Worm (Caenorhabditis elegans): Measurements from ENCODE around the gene srh-282.

Gene srh-282

DNA sequence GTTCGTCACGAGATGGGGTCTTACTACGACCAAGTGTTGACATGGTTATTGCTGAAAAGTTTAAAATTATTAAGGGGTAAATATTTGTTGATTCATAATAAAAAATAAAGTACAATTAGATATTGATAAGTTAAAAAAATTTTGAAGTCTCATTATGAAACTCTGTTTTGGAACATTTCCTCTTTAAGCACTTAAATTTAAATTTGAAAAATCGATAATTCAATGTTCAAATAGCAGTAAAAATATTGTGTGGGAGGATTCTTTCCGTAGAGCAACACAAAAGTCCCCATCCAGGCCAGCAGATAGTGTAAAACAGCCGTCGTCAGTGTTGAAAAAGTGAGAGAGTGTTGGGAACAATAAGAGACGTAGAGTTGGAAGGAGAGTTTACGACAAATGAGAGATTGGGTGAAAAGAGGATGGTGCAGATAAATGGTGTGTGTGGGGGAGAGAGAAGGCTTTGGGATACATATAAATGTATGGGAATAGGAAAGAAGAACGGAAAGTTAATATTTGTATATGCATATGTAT, 9.0 kb downstream of the srh-282 start, which contains the start of gene pat-6:
Gene pat-6 (minus strand): TSS at position 51 of the 528 bp plus-strand sequence.
- no peak for TF ChIP-seq tbx-11 (GFP tag; IDR thresholded peaks at IDR 0.05)
- TF ChIP-seq ceh-13 (GFP tag; optimal IDR thresholded peaks at IDR 0.05): no peak
- no peak for TF ChIP-seq aly-1 (tag; optimal IDR thresholded peaks at IDR 0.05)
- no peak for TF ChIP-seq tbx-37 (GFP tag; conservative IDR thresholded peaks at IDR 0.05)
- TF ChIP-seq F13C5.2 (tag; optimal IDR thresholded peaks at IDR 0.05): no peak
- TF ChIP-seq hmg-4 (GFP tag; optimal IDR thresholded peaks at IDR 0.05): no peak
- TF ChIP-seq B0310.2 (tag; optimal IDR thresholded peaks at IDR 0.05): no peak
- TF ChIP-seq hmbx-1 (tag; optimal IDR thresholded peaks at IDR 0.05): no peak
- no peak for TF ChIP-seq ama-1 (optimal IDR thresholded peaks at IDR 0.05)
- TF ChIP-seq tra-4 (tag; optimal IDR thresholded peaks at IDR 0.05): no peak
- TF ChIP-seq scrt-1 (GFP tag; IDR thresholded peaks at IDR 0.05): no peak
- TF ChIP-seq hnd-1 (tag; optimal IDR thresholded peaks at IDR 0.05): no peak
- no peak for TF ChIP-seq ets-7 (tag; optimal IDR thresholded peaks at IDR 0.05)
- no peak for TF ChIP-seq flt-1 (GFP tag; IDR thresholded peaks at IDR 0.05)
- TF ChIP-seq sea-1 (GFP tag; conservative IDR thresholded peaks at IDR 0.05): no peak
- TF ChIP-seq pes-1 (GFP tag; IDR thresholded peaks at IDR 0.05): no peak
- TF ChIP-seq ceh-36 (tag; optimal IDR thresholded peaks at IDR 0.05): no peak

DNA sequence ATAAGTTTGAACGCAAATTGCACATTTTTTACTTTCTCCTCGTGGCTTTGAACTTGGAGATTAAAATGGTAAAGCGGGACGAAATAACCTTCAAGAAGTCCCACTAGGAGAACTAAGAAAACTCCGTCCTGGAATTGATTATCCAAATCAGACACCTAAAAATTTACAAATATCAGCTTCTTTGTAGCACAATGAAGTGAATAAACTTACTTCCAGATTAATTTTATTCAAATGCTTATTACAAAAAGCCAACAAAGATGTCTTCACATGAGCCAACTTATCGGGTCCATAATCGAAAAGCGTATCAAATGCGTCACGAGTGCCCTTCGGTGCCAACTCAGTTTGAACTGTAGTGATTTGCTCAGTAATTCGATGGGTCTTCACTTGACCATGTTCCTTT, 10.7 kb downstream of the srh-282 start:
- TF ChIP-seq ceh-13 (GFP tag; optimal IDR thresholded peaks at IDR 0.05) (no peak), flt-1 (GFP tag; IDR thresholded peaks at IDR 0.05) (no peak), aly-1 (tag; optimal IDR thresholded peaks at IDR 0.05) (no peak), tra-4 (tag; optimal IDR thresholded peaks at IDR 0.05) (no peak), ets-7 (tag; optimal IDR thresholded peaks at IDR 0.05) (no peak), ceh-36 (tag; optimal IDR thresholded peaks at IDR 0.05) (no peak), tbx-11 (GFP tag; IDR thresholded peaks at IDR 0.05) (no peak), sea-1 (GFP tag; conservative IDR thresholded peaks at IDR 0.05) (no peak), B0310.2 (tag; optimal IDR thresholded peaks at IDR 0.05) (no peak), hmbx-1 (tag; optimal IDR thresholded peaks at IDR 0.05) (no peak), tbx-37 (GFP tag; conservative IDR thresholded peaks at IDR 0.05) (no peak), hmg-4 (GFP tag; optimal IDR thresholded peaks at IDR 0.05) (no peak), scrt-1 (GFP tag; IDR thresholded peaks at IDR 0.05) (no peak), pes-1 (GFP tag; IDR thresholded peaks at IDR 0.05) (no peak), F13C5.2 (tag; optimal IDR thresholded peaks at IDR 0.05) (no peak), hnd-1 (tag; optimal IDR thresholded peaks at IDR 0.05) (no peak), ama-1 (optimal IDR thresholded peaks at IDR 0.05) (no peak)

- no peak for TF ChIP-seq scrt-1 (GFP tag; IDR thresholded peaks at IDR 0.05)
- no peak for TF ChIP-seq hmg-4 (GFP tag; optimal IDR thresholded peaks at IDR 0.05)
- no peak for TF ChIP-seq flt-1 (GFP tag; IDR thresholded peaks at IDR 0.05)
- no peak for TF ChIP-seq pes-1 (GFP tag; IDR thresholded peaks at IDR 0.05)
- TF ChIP-seq ama-1 (optimal IDR thresholded peaks at IDR 0.05): no peak
- TF ChIP-seq tra-4 (tag; optimal IDR thresholded peaks at IDR 0.05): no peak
- TF ChIP-seq hmbx-1 (tag; optimal IDR thresholded peaks at IDR 0.05): no peak
- 0 out of 2 replicates have a peak, but pooled peaks have one; percentile 48 for TF ChIP-seq sea-1 (GFP tag; conservative IDR thresholded peaks at IDR 0.05)
- TF ChIP-seq aly-1 (tag; optimal IDR thresholded peaks at IDR 0.05): no peak
- no peak for TF ChIP-seq tbx-37 (GFP tag; conservative IDR thresholded peaks at IDR 0.05)
- TF ChIP-seq hnd-1 (tag; optimal IDR thresholded peaks at IDR 0.05): no peak
- no peak for TF ChIP-seq ceh-13 (GFP tag; optimal IDR thresholded peaks at IDR 0.05)
- peak; percentile 39 for TF ChIP-seq F13C5.2 (tag; optimal IDR thresholded peaks at IDR 0.05)
Observed at ce11 chrIV:261607-262006, 11.6 kb downstream of the srh-282 start, which contains the start of gene pqbp-1.1. Gene pqbp-1.1 (minus strand): TSS chrIV:261683.

ce11 chrIV:259142-259541, 14.1 kb downstream of the srh-282 start, which contains the start of gene dpy-9:
Gene dpy-9 (minus strand): TSS chrIV:259204.
- TF ChIP-seq ceh-36 (tag; optimal IDR thresholded peaks at IDR 0.05) (no peak), sea-1 (GFP tag; conservative IDR thresholded peaks at IDR 0.05) (no peak), tbx-37 (GFP tag; conservative IDR thresholded peaks at IDR 0.05) (no peak), tbx-11 (GFP tag; IDR thresholded peaks at IDR 0.05) (no peak), hnd-1 (tag; optimal IDR thresholded peaks at IDR 0.05) (no peak)

- TF ChIP-seq ceh-36 (tag; optimal IDR thresholded peaks at IDR 0.05): no peak
- no peak for TF ChIP-seq hnd-1 (tag; optimal IDR thresholded peaks at IDR 0.05)
- TF ChIP-seq aly-1 (tag; optimal IDR thresholded peaks at IDR 0.05): no peak
- TF ChIP-seq hmg-4 (GFP tag; optimal IDR thresholded peaks at IDR 0.05): no peak
- TF ChIP-seq scrt-1 (GFP tag; IDR thresholded peaks at IDR 0.05): no peak
- no peak for TF ChIP-seq pes-1 (GFP tag; IDR thresholded peaks at IDR 0.05)
- TF ChIP-seq tbx-11 (GFP tag; IDR thresholded peaks at IDR 0.05): no peak
- no peak for TF ChIP-seq sea-1 (GFP tag; conservative IDR thresholded peaks at IDR 0.05)
- TF ChIP-seq B0310.2 (tag; optimal IDR thresholded peaks at IDR 0.05): no peak
- no peak for TF ChIP-seq tra-4 (tag; optimal IDR thresholded peaks at IDR 0.05)
- no peak for TF ChIP-seq tbx-37 (GFP tag; conservative IDR thresholded peaks at IDR 0.05)
- TF ChIP-seq ets-7 (tag; optimal IDR thresholded peaks at IDR 0.05): no peak
- no peak for TF ChIP-seq hmbx-1 (tag; optimal IDR thresholded peaks at IDR 0.05)
Observed at ce11 chrIV:258362-258761, 14.8 kb downstream of the srh-282 start.

ce11 chrIV:257095-257494, 16.1 kb downstream of the srh-282 start, which contains the start of gene R02D3.8:
Gene R02D3.8 (minus strand): TSS chrIV:257203.
- TF ChIP-seq flt-1 (GFP tag; IDR thresholded peaks at IDR 0.05) (no peak), tra-4 (tag; optimal IDR thresholded peaks at IDR 0.05) (no peak), B0310.2 (tag; optimal IDR thresholded peaks at IDR 0.05) (no peak), hmbx-1 (tag; optimal IDR thresholded peaks at IDR 0.05) (no peak), pes-1 (GFP tag; IDR thresholded peaks at IDR 0.05) (no peak), hmg-4 (GFP tag; optimal IDR thresholded peaks at IDR 0.05) (no peak), tbx-11 (GFP tag; IDR thresholded peaks at IDR 0.05) (no peak), ama-1 (optimal IDR thresholded peaks at IDR 0.05) (no peak), sea-1 (GFP tag; conservative IDR thresholded peaks at IDR 0.05) (no peak), ceh-13 (GFP tag; optimal IDR thresholded peaks at IDR 0.05) (no peak), ets-7 (tag; optimal IDR thresholded peaks at IDR 0.05) (no peak)

ce11 chrIV:255379-255857, 17.8 kb downstream of the srh-282 start, which contains the start of gene rcat-1:
Gene rcat-1 (minus strand): TSS chrIV:255429.
- no peak for TF ChIP-seq hmbx-1 (tag; optimal IDR thresholded peaks at IDR 0.05)
- no peak for TF ChIP-seq scrt-1 (GFP tag; IDR thresholded peaks at IDR 0.05)
- TF ChIP-seq flt-1 (GFP tag; IDR thresholded peaks at IDR 0.05): no peak
- 0 out of 2 replicates have a peak, but pooled peaks have one; percentile 14 for TF ChIP-seq pes-1 (GFP tag; IDR thresholded peaks at IDR 0.05)
- TF ChIP-seq ceh-36 (tag; optimal IDR thresholded peaks at IDR 0.05): no peak
- TF ChIP-seq hnd-1 (tag; optimal IDR thresholded peaks at IDR 0.05): no peak
- no peak for TF ChIP-seq ets-7 (tag; optimal IDR thresholded peaks at IDR 0.05)
- TF ChIP-seq tbx-37 (GFP tag; conservative IDR thresholded peaks at IDR 0.05): no peak
- no peak for TF ChIP-seq B0310.2 (tag; optimal IDR thresholded peaks at IDR 0.05)
- peak; percentile 71 for TF ChIP-seq F13C5.2 (tag; optimal IDR thresholded peaks at IDR 0.05)
- no peak for TF ChIP-seq ama-1 (optimal IDR thresholded peaks at IDR 0.05)
